Fruit fly (Drosophila melanogaster): ENCODE data around the gene Afti.

Afti gene

dm6 chr3R:14326250-14327112 lies at the start of gene Afti, which contains the start of gene ATPsynE:
Afti (minus strand) TSS chr3R:14326689.
ATPsynE (plus strand) TSS chr3R:14326947.
- TF ChIP-seq CTCF (optimal IDR thresholded peaks at IDR 0.05): peak in 1 of 2 experiments; percentile 20
- no peak for TF ChIP-seq CG8478 (optimal IDR thresholded peaks at IDR 0.05)

- TF ChIP-seq CTCF (optimal IDR thresholded peaks at IDR 0.05) (no peak), CG8478 (optimal IDR thresholded peaks at IDR 0.05) (no peak)
These were observed 47.3 kb upstream of the Afti start for dm6 chr3R:14373828-14374217.

dm6 chr3R:14373192-14373827 lies 46.8 kb upstream of the Afti start:
- TF ChIP-seq CTCF (optimal IDR thresholded peaks at IDR 0.05) (no peak), CG8478 (optimal IDR thresholded peaks at IDR 0.05) (no peak)

dm6 chr3R:14372815-14373191 lies 46.3 kb upstream of the Afti start, which contains the start of gene NK7.1:
NK7.1 (minus strand) TSS chr3R:14372951.
- TF ChIP-seq CTCF (optimal IDR thresholded peaks at IDR 0.05) (no peak), CG8478 (optimal IDR thresholded peaks at IDR 0.05) (no peak)

dm6 chr3R:14371133-14371676 lies 44.7 kb upstream of the Afti start:
- no peak for TF ChIP-seq CG8478 (optimal IDR thresholded peaks at IDR 0.05)
- TF ChIP-seq CTCF (optimal IDR thresholded peaks at IDR 0.05): no peak

dm6 chr3R:14370199-14370933 lies 43.9 kb upstream of the Afti start:
- TF ChIP-seq CTCF (optimal IDR thresholded peaks at IDR 0.05) (no peak), CG8478 (optimal IDR thresholded peaks at IDR 0.05) (no peak)

dm6 chr3R:14369481-14370198 lies 43.2 kb upstream of the Afti start:
- TF ChIP-seq CTCF (optimal IDR thresholded peaks at IDR 0.05) (no peak), CG8478 (optimal IDR thresholded peaks at IDR 0.05) (no peak)

- TF ChIP-seq CG8478 (optimal IDR thresholded peaks at IDR 0.05) (no peak), CTCF (optimal IDR thresholded peaks at IDR 0.05) (no peak)
These were observed 40.4 kb upstream of the Afti start for dm6 chr3R:14366882-14367281.

- TF ChIP-seq CTCF (optimal IDR thresholded peaks at IDR 0.05) (no peak), CG8478 (optimal IDR thresholded peaks at IDR 0.05) (no peak)
These were observed 39.4 kb upstream of the Afti start for dm6 chr3R:14365918-14366317.

- TF ChIP-seq CTCF (optimal IDR thresholded peaks at IDR 0.05) (no peak), CG8478 (optimal IDR thresholded peaks at IDR 0.05) (no peak)
These were observed 37.7 kb upstream of the Afti start for dm6 chr3R:14364156-14364555.

dm6 chr3R:14363172-14363571 lies 36.7 kb upstream of the Afti start:
- TF ChIP-seq CG8478 (optimal IDR thresholded peaks at IDR 0.05) (no peak), CTCF (optimal IDR thresholded peaks at IDR 0.05) (no peak)

dm6 chr3R:14361741-14362232 lies 35.3 kb upstream of the Afti start, which contains the start of gene Dnaaf5:
Dnaaf5 (minus strand) TSS chr3R:14361786.
- TF ChIP-seq CTCF (optimal IDR thresholded peaks at IDR 0.05) (no peak), CG8478 (optimal IDR thresholded peaks at IDR 0.05) (no peak)

- TF ChIP-seq CG8478 (optimal IDR thresholded peaks at IDR 0.05) (no peak), CTCF (optimal IDR thresholded peaks at IDR 0.05) (no peak)
These were observed 30.9 kb upstream of the Afti start for dm6 chr3R:14357405-14357804.

- TF ChIP-seq CG8478 (optimal IDR thresholded peaks at IDR 0.05): no peak
- no peak for TF ChIP-seq CTCF (optimal IDR thresholded peaks at IDR 0.05)
These were observed 30.1 kb upstream of the Afti start for dm6 chr3R:14356619-14357018.

Measured in S2 (cell line).